Worm (Caenorhabditis elegans) whole organism, young adult: ENCODE measurements around the gene dmsr-7.

ENCODE experiments used
- F57C9.4 ChIP-seq: sonication (generic microtip); optimal IDR thresholded peaks from 2 replicates; lab custom pipeline; 2017; ENCODE audit warnings: mild to moderate bottlenecking, missing genetic modification characterization, missing compliant biosample characterization
- aptf-3 ChIP-seq: fragments of 200-800 bp; sonication (Bioruptor generic); IDR thresholded peaks from 2 replicates; pipeline ENCODE4 v1.3.6; 2022; ENCODE audit warnings: missing genetic modification characterization, missing compliant biosample characterization
- ceh-100 ChIP-seq: fragments of 200-800 bp; sonication (Bioruptor generic); IDR thresholded peaks from 2 replicates; pipeline ENCODE4 v1.3.6; 2022; ENCODE audit warnings: missing genetic modification reagents, missing genetic modification characterization, missing compliant biosample characterization
- him-1 ChIP-seq: sonication (generic microtip); optimal IDR thresholded peaks from 2 replicates; lab custom pipeline; 2016; ENCODE audit warnings: missing genotype, missing genetic modification reagents, missing genetic modification characterization, missing compliant biosample characterization
- rec-8 ChIP-seq, 2 experiments: sonication (generic microtip); optimal IDR thresholded peaks; 2 replicates each; lab custom pipeline; 2016; ENCODE audit warnings: mild to moderate bottlenecking in 2 of 2, missing genetic modification characterization in 2 of 2, missing genetic modification reagents in 2 of 2, missing genotype in 2 of 2, missing biosample characterization in 1 of 2, missing compliant biosample characterization in 1 of 2, moderate library complexity in 1 of 2
- unc-62 ChIP-seq: fragments of 150-350 bp; optimal IDR thresholded peaks from 2 replicates; lab custom pipeline; 2014; ENCODE audit warnings: missing biosample characterization, missing genetic modification reagents, missing genetic modification characterization

DNA sequence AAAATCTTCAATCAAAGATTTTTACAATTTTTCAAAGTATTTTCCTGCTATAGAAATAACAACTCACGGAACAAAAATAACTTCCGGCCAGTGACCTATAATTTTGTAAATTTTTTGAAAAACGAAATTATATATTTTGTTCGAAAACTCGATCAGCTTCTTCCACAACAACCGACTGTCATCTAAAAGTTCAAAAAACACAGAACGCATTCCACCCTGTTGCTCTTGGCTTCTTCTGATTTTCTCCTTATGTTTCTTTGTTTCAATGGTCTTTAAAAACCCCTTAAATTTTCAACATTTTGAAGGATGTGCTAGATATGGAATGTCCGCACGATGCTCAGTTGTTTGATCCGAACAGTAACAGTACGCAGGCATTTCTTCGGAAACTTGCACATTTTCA lies at the start of gene dmsr-7:
- no peak for TF ChIP-seq F57C9.4
- no peak for TF ChIP-seq ceh-100 (GFP tag; lab: Robert Waterston, UW)
- TF ChIP-seq rec-8 (tag; optimal IDR thresholded peaks at IDR 0.05; lab: Kevin White, UChicago): no peak
- no peak for TF ChIP-seq unc-62
- no peak for TF ChIP-seq him-1 (tag; lab: Kevin White, UChicago)
- no peak for TF ChIP-seq aptf-3 (GFP tag; lab: Robert Waterston, UW)
